Worm (Caenorhabditis elegans) whole organism, L1 larva: ENCODE data around the gene npr-29.
A peak's percentile ranks its signal among the peaks of the same experiment; 100 is the strongest.

Experiments used
- C34B4.2 ChIP-seq: sonication (generic microtip); optimal IDR thresholded peaks from 2 replicates; lab custom pipeline; 2017; ENCODE audit warnings: mild to moderate bottlenecking, missing genetic modification characterization, missing compliant biosample characterization
- Y116A8C.19 ChIP-seq: sonication (generic microtip); optimal IDR thresholded peaks from 2 replicates; lab custom pipeline; 2016; ENCODE audit warnings: missing compliant biosample characterization, missing genetic modification characterization, borderline replicate concordance
- alr-1 ChIP-seq: fragments of 200-800 bp; sonication (Bioruptor generic); optimal IDR thresholded peaks from 2 replicates; lab custom pipeline; 2018; ENCODE audit warnings: borderline replicate concordance, mild to moderate bottlenecking, missing genetic modification characterization, missing compliant biosample characterization
- ama-1 ChIP-seq: fragments of 150-350 bp; optimal IDR thresholded peaks from 2 replicates; lab custom pipeline; 2014
- blmp-1 ChIP-seq: fragments of 150-350 bp; optimal IDR thresholded peaks from 2 replicates; lab custom pipeline; 2014; ENCODE audit warnings: missing biosample characterization, missing genetic modification characterization
- ceh-88 ChIP-seq: fragments of 200-800 bp; sonication (Bioruptor generic); IDR thresholded peaks from 2 replicates; pipeline ENCODE4 v1.3.6; 2022; ENCODE audit warnings: missing genetic modification characterization, missing compliant biosample characterization
- ceh-90 ChIP-seq: sonication (generic microtip); optimal IDR thresholded peaks from 2 replicates; lab custom pipeline; 2016; ENCODE audit warnings: missing genetic modification characterization, missing compliant biosample characterization
- efl-1 ChIP-seq, 4 experiments: fragments of 150-350 bp; optimal IDR thresholded peaks in 3 of 4; peaks in 1 of 4; 1 replicate in 1 of 4; 2 replicates in 3 of 4; lab custom pipeline; 2014; ENCODE audit warnings: missing biosample characterization in 2 of 4, missing genetic modification characterization in 2 of 4, missing genetic modification reagents in 2 of 4
- efl-3 ChIP-seq: fragments of 200-800 bp; sonication (Bioruptor generic); optimal IDR thresholded peaks from 2 replicates; lab custom pipeline; 2018; ENCODE audit warnings: mild to moderate bottlenecking, missing genetic modification characterization, missing compliant biosample characterization
- egl-13 ChIP-seq: sonication (generic microtip); optimal IDR thresholded peaks from 2 replicates; lab custom pipeline; 2016; ENCODE audit warnings: missing genotype, missing genetic modification reagents, missing genetic modification characterization, missing compliant biosample characterization
- elt-2 ChIP-seq: sonication (generic microtip); optimal IDR thresholded peaks from 2 replicates; lab custom pipeline; 2016; ENCODE audit warnings: missing genetic modification characterization, mild to moderate bottlenecking, inconsistent platforms, missing compliant biosample characterization, missing genetic modification reagents
- ets-5 ChIP-seq: fragments of 200-800 bp; sonication (Bioruptor generic); IDR thresholded peaks from 2 replicates; pipeline ENCODE4 v1.3.6; 2022; ENCODE audit warnings: missing genetic modification characterization, missing compliant biosample characterization
- fkh-10 ChIP-seq: sonication (generic microtip); optimal IDR thresholded peaks from 2 replicates; lab custom pipeline; 2017; ENCODE audit warnings: missing biosample characterization, missing genetic modification reagents, missing genetic modification characterization
- fkh-4 ChIP-seq: sonication (generic microtip); optimal IDR thresholded peaks from 2 replicates; lab custom pipeline; 2016; ENCODE audit warnings: missing compliant biosample characterization, missing genetic modification characterization, borderline replicate concordance
- hlh-4 ChIP-seq: sonication (generic microtip); optimal IDR thresholded peaks from 2 replicates; lab custom pipeline; 2016; ENCODE audit warnings: mild to moderate bottlenecking, missing genetic modification characterization, missing compliant biosample characterization
- irx-1 ChIP-seq: sonication (generic microtip); optimal IDR thresholded peaks from 2 replicates; lab custom pipeline; 2016; ENCODE audit warnings: missing genetic modification characterization, missing compliant biosample characterization
- isw-1 ChIP-seq: fragments of 200-800 bp; sonication (Bioruptor generic); IDR thresholded peaks from 2 replicates; pipeline ENCODE4 v1.3.6; 2022; ENCODE audit warnings: missing genetic modification characterization, missing compliant biosample characterization
- jun-1 ChIP-seq: fragments of 150-350 bp; optimal IDR thresholded peaks from 2 replicates; lab custom pipeline; 2014; ENCODE audit warnings: missing biosample characterization, missing genetic modification reagents, missing genetic modification characterization
- lin-15B ChIP-seq: fragments of 150-350 bp; sonication (generic microtip); optimal IDR thresholded peaks from 3 replicates; lab custom pipeline; 2014; ENCODE audit warnings: missing biosample characterization, missing genetic modification characterization
- lsy-2 ChIP-seq, 2 experiments: fragments of 150-350 bp; optimal IDR thresholded peaks; 2 replicates each; lab custom pipeline; 2014; ENCODE audit warnings: missing biosample characterization in 2 of 2, missing genetic modification characterization in 2 of 2
- mab-9 ChIP-seq: fragments of 200-800 bp; sonication (Bioruptor generic); IDR thresholded peaks from 2 replicates; pipeline ENCODE4 v1.3.6; 2022; ENCODE audit warnings: missing genetic modification reagents, missing genetic modification characterization, missing compliant biosample characterization
- mdl-1 ChIP-seq, 2 experiments: fragments of 150-350 bp; optimal IDR thresholded peaks; 2 replicates each; lab custom pipeline; 2014 to 2017; ENCODE audit warnings: missing biosample characterization in 2 of 2, missing genetic modification characterization in 2 of 2, inconsistent platforms in 1 of 2
- mep-1 ChIP-seq: fragments of 150-350 bp; optimal IDR thresholded peaks from 2 replicates; lab custom pipeline; 2014; ENCODE audit warnings: missing biosample characterization, missing genetic modification characterization
- nhr-11 ChIP-seq: fragments of 150-350 bp; optimal IDR thresholded peaks from 2 replicates; lab custom pipeline; 2014; ENCODE audit warnings: missing biosample characterization, missing genetic modification characterization
- nhr-19 ChIP-seq: fragments of 200-800 bp; sonication (Bioruptor generic); conservative IDR thresholded peaks from 2 replicates; pipeline ENCODE4 v1.3.6; 2022; ENCODE audit warnings: missing genetic modification characterization, missing compliant biosample characterization
- nhr-20 ChIP-seq: sonication (generic microtip); optimal IDR thresholded peaks from 2 replicates; lab custom pipeline; 2016; ENCODE audit warnings: mild to moderate bottlenecking, missing genetic modification characterization, missing compliant biosample characterization
- nhr-237 ChIP-seq: fragments of 150-350 bp; optimal IDR thresholded peaks from 2 replicates; lab custom pipeline; 2014; ENCODE audit warnings: missing biosample characterization, missing genetic modification characterization
- nhr-47 ChIP-seq: sonication (generic microtip); optimal IDR thresholded peaks from 2 replicates; lab custom pipeline; 2016; ENCODE audit warnings: mild to moderate bottlenecking, missing genetic modification characterization, moderate library complexity, missing compliant biosample characterization
- nhr-71 ChIP-seq: sonication (generic microtip); optimal IDR thresholded peaks from 2 replicates; lab custom pipeline; 2016; ENCODE audit warnings: mild to moderate bottlenecking, missing genetic modification characterization, moderate library complexity, missing compliant biosample characterization
- nhr-84 ChIP-seq: sonication (generic microtip); optimal IDR thresholded peaks from 2 replicates; lab custom pipeline; 2017; ENCODE audit warnings: missing biosample characterization, missing genetic modification characterization
- nhr-90 ChIP-seq: sonication (generic microtip); optimal IDR thresholded peaks from 2 replicates; lab custom pipeline; 2016; ENCODE audit warnings: mild to moderate bottlenecking, missing genetic modification characterization, missing compliant biosample characterization; ENCODE audit not compliant: poor library complexity
- pax-3 ChIP-seq: fragments of 200-800 bp; sonication (Bioruptor generic); optimal IDR thresholded peaks from 2 replicates; lab custom pipeline; 2018; ENCODE audit warnings: mild to moderate bottlenecking, missing genetic modification characterization, moderate library complexity, missing compliant biosample characterization
- rnt-1 ChIP-seq: sonication (generic microtip); optimal IDR thresholded peaks from 2 replicates; lab custom pipeline; 2016; ENCODE audit warnings: mild to moderate bottlenecking, missing genetic modification characterization, moderate library complexity, missing compliant biosample characterization
- skn-1 ChIP-seq: fragments of 150-350 bp; optimal IDR thresholded peaks from 2 replicates; lab custom pipeline; 2014; ENCODE audit warnings: missing biosample characterization, missing genetic modification characterization
- snu-23 ChIP-seq: sonication (generic microtip); optimal IDR thresholded peaks from 2 replicates; lab custom pipeline; 2016; ENCODE audit warnings: missing genetic modification characterization, missing compliant biosample characterization
- sup-37 ChIP-seq: fragments of 200-800 bp; sonication (Bioruptor generic); optimal IDR thresholded peaks from 2 replicates; lab custom pipeline; 2018; ENCODE audit warnings: mild to moderate bottlenecking, missing genetic modification characterization, missing compliant biosample characterization
- tbx-2 ChIP-seq: sonication (generic microtip); optimal IDR thresholded peaks from 2 replicates; lab custom pipeline; 2016; ENCODE audit warnings: missing genetic modification characterization, missing compliant biosample characterization
- unc-130 ChIP-seq: fragments of 150-350 bp; optimal IDR thresholded peaks from 2 replicates; lab custom pipeline; 2017; ENCODE audit warnings: missing biosample characterization, missing genetic modification characterization, inconsistent platforms
- unc-62 ChIP-seq: fragments of 150-350 bp; optimal IDR thresholded peaks from 2 replicates; lab custom pipeline; 2014; ENCODE audit warnings: missing biosample characterization, missing genetic modification reagents, missing genetic modification characterization
- ztf-11 ChIP-seq, 2 experiments: sonication (generic microtip); optimal IDR thresholded peaks; 2 replicates each; lab custom pipeline; 2016 to 2017; ENCODE audit warnings: missing genetic modification characterization in 2 of 2, missing biosample characterization in 1 of 2, missing compliant biosample characterization in 1 of 2

The npr-29 gene

DNA sequence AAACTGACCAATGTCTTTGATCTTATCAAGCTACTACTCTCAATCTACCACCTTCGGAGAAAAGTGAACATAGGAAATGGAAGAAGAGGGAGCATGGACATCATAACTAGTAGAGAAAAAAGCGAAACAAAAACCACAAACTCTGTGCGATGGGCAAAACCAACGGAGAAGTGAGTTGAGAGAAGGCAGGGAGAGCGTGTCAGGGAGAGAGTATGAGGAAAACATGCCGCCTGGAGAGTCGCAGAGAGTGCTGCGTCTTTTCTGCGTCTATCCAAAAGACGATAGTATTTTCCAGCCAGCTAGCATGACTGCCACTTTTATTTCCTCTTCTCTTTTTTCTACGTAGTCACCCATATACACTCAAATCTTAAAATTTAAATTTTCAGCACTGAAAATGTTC lies 24.7 kb upstream of the npr-29 start, which contains the start of gene saeg-2 (continued):
- TF ChIP-seq lin-15B (tag; lab: Kevin White, UChicago) = peak; percentile 9
- TF ChIP-seq blmp-1 (tag; lab: Kevin White, UChicago) = peak; percentile 47
- no peak for TF ChIP-seq ama-1 (lab: Kevin White, UChicago)
- peak; percentile 40 to 54 for TF ChIP-seq efl-1 (optimal IDR thresholded peaks at IDR 0.05; lab: Kevin White, UChicago)
- TF ChIP-seq efl-1 (GFP tag; optimal IDR thresholded peaks at IDR 0.05 in 1 of 2; lab: Kevin White, UChicago) = peak in 1 of 2 experiments; percentile 20
- peak; percentile 62 for TF ChIP-seq snu-23 (GFP tag; lab: Kevin White, UChicago)
- no peak for TF ChIP-seq Y116A8C.19 (tag; lab: Kevin White, UChicago)
- peak in 1 of 2 experiments; percentile 27 for TF ChIP-seq mdl-1 (tag; optimal IDR thresholded peaks at IDR 0.05; lab: Kevin White, UChicago)
- no peak for TF ChIP-seq sup-37 (GFP tag; lab: Kevin White, UChicago)
- peak; percentile 5 for TF ChIP-seq skn-1 (tag; lab: Kevin White, UChicago)
- TF ChIP-seq efl-3 = no peak
- no peak for TF ChIP-seq ceh-88 (GFP tag; lab: Robert Waterston, UW)
- TF ChIP-seq jun-1 (tag; lab: Kevin White, UChicago) = peak; percentile 18
- no peak for TF ChIP-seq C34B4.2
- no peak for TF ChIP-seq nhr-84
- TF ChIP-seq ztf-11 (tag; optimal IDR thresholded peaks at IDR 0.05; lab: Kevin White, UChicago) = no peak
- TF ChIP-seq pax-3 (tag; lab: Kevin White, UChicago) = no peak
- TF ChIP-seq nhr-20 (tag; lab: Kevin White, UChicago) = peak; percentile 7
- no peak for TF ChIP-seq unc-130
- TF ChIP-seq fkh-4 = no peak
- peak; percentile 12 for TF ChIP-seq rnt-1 (tag; lab: Kevin White, UChicago)
- peak; percentile 41 for TF ChIP-seq nhr-71 (tag; lab: Kevin White, UChicago)
- no peak for TF ChIP-seq ceh-90 (tag; lab: Kevin White, UChicago)
- no peak for TF ChIP-seq nhr-19
- peak; percentile 14 for TF ChIP-seq tbx-2 (tag; lab: Kevin White, UChicago)
- no peak for TF ChIP-seq mab-9 (GFP tag; lab: Robert Waterston, UW)
- no peak for TF ChIP-seq unc-62
- TF ChIP-seq hlh-4 = no peak
- TF ChIP-seq elt-2 = no peak
- no peak for TF ChIP-seq alr-1 (tag; lab: Kevin White, UChicago)
- TF ChIP-seq mep-1 (tag; lab: Kevin White, UChicago) = no peak
- TF ChIP-seq egl-13 (tag; lab: Kevin White, UChicago) = no peak
- TF ChIP-seq lsy-2 (tag; optimal IDR thresholded peaks at IDR 0.05; lab: Kevin White, UChicago) = peak; percentile 35 to 64
- peak; percentile 5 for TF ChIP-seq nhr-47

DNA sequence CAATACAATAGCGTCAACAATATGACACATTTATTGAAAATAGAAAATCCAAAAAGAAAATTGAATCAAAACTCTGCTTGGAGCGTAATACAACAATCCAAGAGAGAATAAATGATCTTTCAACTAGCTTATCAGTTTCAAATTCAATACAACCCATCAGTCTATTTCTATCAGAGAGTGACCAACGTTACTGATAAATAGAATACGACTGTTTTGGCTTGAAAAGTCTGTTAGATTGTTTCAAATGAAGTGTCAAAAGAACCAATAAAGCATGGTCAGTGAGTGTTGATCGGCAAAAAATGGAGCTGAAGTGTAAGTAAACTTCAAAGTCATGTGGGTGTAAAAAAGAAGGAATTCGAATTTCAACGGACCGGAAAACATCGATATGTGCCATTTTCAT lies 22.4 kb upstream of the npr-29 start:
- TF ChIP-seq efl-1 (optimal IDR thresholded peaks at IDR 0.05; lab: Kevin White, UChicago) (no peak), efl-1 (GFP tag; optimal IDR thresholded peaks at IDR 0.05 in 1 of 2; lab: Kevin White, UChicago) (peak in 1 of 2 experiments; percentile 72), ets-5 (GFP tag; lab: Robert Waterston, UW) (no peak), elt-2 (peak; percentile 44)

DNA sequence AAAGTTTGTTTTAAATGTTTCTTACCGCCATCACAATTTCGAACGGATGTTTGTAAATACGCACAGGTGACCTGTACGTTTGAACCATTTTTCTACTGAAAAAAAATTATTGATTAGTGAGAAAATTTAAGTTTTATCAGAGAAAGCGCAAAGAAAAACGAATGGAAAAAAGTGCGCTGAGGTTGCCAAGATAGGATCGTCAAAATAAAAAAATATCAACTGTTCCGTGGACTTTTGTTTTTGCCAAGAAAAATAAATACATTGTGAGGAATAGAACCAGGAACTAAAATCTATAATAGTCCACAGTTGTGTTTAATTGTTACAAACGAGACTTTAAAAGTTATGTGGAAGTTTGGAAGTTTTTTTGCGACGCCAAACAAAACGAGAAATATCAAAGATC lies 21.0 kb upstream of the npr-29 start, which contains the start of gene T23G5.2:
T23G5.2 (minus strand) TSS at position 101 of the 400 bp plus-strand sequence.
- TF ChIP-seq elt-2 = no peak
- no peak for TF ChIP-seq mdl-1 (tag; optimal IDR thresholded peaks at IDR 0.05; lab: Kevin White, UChicago)
- no peak for TF ChIP-seq nhr-19
- no peak for TF ChIP-seq C34B4.2
- no peak for TF ChIP-seq nhr-11 (tag; lab: Kevin White, UChicago)
- no peak for TF ChIP-seq blmp-1 (tag; lab: Kevin White, UChicago)
- TF ChIP-seq isw-1 (GFP tag; lab: Robert Waterston, UW) = no peak
- TF ChIP-seq nhr-237 (tag; lab: Kevin White, UChicago) = no peak
- TF ChIP-seq irx-1 (tag; lab: Kevin White, UChicago) = no peak
- TF ChIP-seq ets-5 (GFP tag; lab: Robert Waterston, UW) = no peak
- TF ChIP-seq alr-1 (tag; lab: Kevin White, UChicago) = no peak
- TF ChIP-seq nhr-90 (tag; lab: Kevin White, UChicago) = no peak
- TF ChIP-seq fkh-10 (GFP tag; lab: Kevin White, UChicago) = no peak
